Fruit fly (Drosophila melanogaster): ENCODE results near the gene CG13293.

The CG13293 gene

DNA sequence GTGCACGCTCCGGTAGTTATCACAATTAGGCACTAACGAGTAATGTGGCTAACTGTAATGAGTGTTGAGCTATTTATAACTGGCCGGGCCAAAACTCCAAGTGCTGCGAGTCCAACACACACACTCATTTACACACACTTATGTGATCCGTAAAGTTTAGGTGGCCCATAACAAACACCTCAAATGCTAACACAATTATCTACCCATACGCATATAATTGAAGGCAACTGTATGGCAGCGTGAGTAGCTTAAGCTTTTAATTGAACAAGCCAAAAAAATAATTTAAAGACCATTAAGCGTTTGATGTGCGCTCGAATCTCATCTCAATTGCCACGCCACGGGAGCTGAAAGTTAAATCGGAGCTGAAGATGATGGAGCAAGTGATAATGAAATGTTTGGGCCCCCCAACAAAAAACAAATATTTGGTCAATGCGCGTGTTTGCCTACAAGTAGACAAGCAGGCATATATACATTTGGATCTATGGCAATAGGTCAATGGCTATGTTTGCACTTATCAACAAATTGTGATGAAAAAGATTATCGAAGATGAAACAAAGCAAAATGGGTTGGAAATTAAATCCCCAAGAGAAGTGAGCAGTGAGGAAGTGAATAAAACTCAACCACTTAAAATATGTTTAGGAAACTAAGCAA lies 57.4 kb downstream of the CG13293 start, which contains the start of gene Cpr65Av (continued):
- TF ChIP-seq Hmr (GFP tag; optimal IDR thresholded peaks at IDR 0.05) (no peak), Stat92E (GFP tag; optimal IDR thresholded peaks at IDR 0.05) (no peak), CG10959 (GFP tag; IDR thresholded peaks at IDR 0.05) (no peak), CG1024 (GFP tag; IDR thresholded peaks at IDR 0.05) (no peak), CG8359 (GFP tag; optimal IDR thresholded peaks at IDR 0.05; ENCODE audit: borderline replicate concordance) (no peak), CHES-1-like (GFP tag; optimal IDR thresholded peaks at IDR 0.05) (no peak), Ssrp (tag; optimal IDR thresholded peaks at IDR 0.05) (no peak), HLH3B (GFP tag; IDR thresholded peaks at IDR 0.05) (0 out of 2 replicates have a peak, but pooled peaks have one; percentile 34), CG7928 (GFP tag; optimal IDR thresholded peaks at IDR 0.05) (no peak), kah (GFP tag; optimal IDR thresholded peaks at IDR 0.05) (no peak), ken (GFP tag; IDR thresholded peaks at IDR 0.05) (no peak), E2f2 (GFP tag; IDR thresholded peaks at IDR 0.05) (no peak), CG1647 (GFP tag; optimal IDR thresholded peaks at IDR 0.05) (no peak), br (optimal IDR thresholded peaks at IDR 0.05) (no peak), CG3281 (GFP tag; optimal IDR thresholded peaks at IDR 0.05) (no peak), CG15073 (GFP tag; optimal IDR thresholded peaks at IDR 0.05) (no peak), Chrac-16 (GFP tag; optimal IDR thresholded peaks at IDR 0.05) (no peak), crp (GFP tag; optimal IDR thresholded peaks at IDR 0.05) (no peak), Pdp1 (GFP tag; optimal IDR thresholded peaks at IDR 0.05) (no peak), zen2 (GFP tag; IDR thresholded peaks at IDR 0.05; ENCODE audit: partially characterized antibody) (no peak), CG10431 (GFP tag; optimal IDR thresholded peaks at IDR 0.05) (no peak), CG12071 (GFP tag; optimal IDR thresholded peaks at IDR 0.05) (peak; percentile 17), Atf6 (GFP tag; IDR thresholded peaks at IDR 0.05) (no peak), CG30020 (tag; optimal IDR thresholded peaks at IDR 0.05) (no peak), CG10209 (GFP tag; optimal IDR thresholded peaks at IDR 0.05) (peak; percentile 10), D19B (GFP tag; optimal IDR thresholded peaks at IDR 0.05) (no peak), vfl (GFP tag; optimal IDR thresholded peaks at IDR 0.05) (no peak), CG7357 (GFP tag; IDR thresholded peaks at IDR 0.05) (no peak), Opbp (GFP tag; IDR thresholded peaks at IDR 0.05; ENCODE audit: partially characterized antibody) (no peak), wek (GFP tag; optimal IDR thresholded peaks at IDR 0.05) (peak; percentile 50), Mrtf (GFP tag; IDR thresholded peaks at IDR 0.05) (no peak), mam (GFP tag; optimal IDR thresholded peaks at IDR 0.05) (no peak), btn (GFP tag; optimal IDR thresholded peaks at IDR 0.05) (no peak), PHDP (tag; optimal IDR thresholded peaks at IDR 0.05) (peak; percentile 54), CG18619 (GFP tag; optimal IDR thresholded peaks at IDR 0.05) (peak; percentile 16), CG16863 (GFP tag; optimal IDR thresholded peaks at IDR 0.05) (no peak), toy (GFP tag; IDR thresholded peaks at IDR 0.05) (no peak), CG7556 (GFP tag; optimal IDR thresholded peaks at IDR 0.05) (no peak), Dip2 (GFP tag; IDR thresholded peaks at IDR 0.05) (no peak), hbn (GFP tag; IDR thresholded peaks at IDR 0.05; ENCODE audit: partially characterized antibody) (no peak), CG12104 (GFP tag; optimal IDR thresholded peaks at IDR 0.05) (peak; percentile 14), Dfd (GFP tag; optimal IDR thresholded peaks at IDR 0.05) (no peak), Fer2 (tag; optimal IDR thresholded peaks at IDR 0.05) (no peak), CG8281 (tag; optimal IDR thresholded peaks at IDR 0.05) (no peak), trem (tag; optimal IDR thresholded peaks at IDR 0.05) (no peak), ro (GFP tag; IDR thresholded peaks at IDR 0.05) (no peak), CG5180 (GFP tag; optimal IDR thresholded peaks at IDR 0.05) (peak; percentile 30), TFAM (GFP tag; optimal IDR thresholded peaks at IDR 0.05) (no peak), zf30C (GFP tag; optimal IDR thresholded peaks at IDR 0.05) (no peak), fd64A (GFP tag; optimal IDR thresholded peaks at IDR 0.05) (peak; percentile 16)
